Fruit fly (Drosophila melanogaster): ENCODE results near the gene Rh4.

DNA sequence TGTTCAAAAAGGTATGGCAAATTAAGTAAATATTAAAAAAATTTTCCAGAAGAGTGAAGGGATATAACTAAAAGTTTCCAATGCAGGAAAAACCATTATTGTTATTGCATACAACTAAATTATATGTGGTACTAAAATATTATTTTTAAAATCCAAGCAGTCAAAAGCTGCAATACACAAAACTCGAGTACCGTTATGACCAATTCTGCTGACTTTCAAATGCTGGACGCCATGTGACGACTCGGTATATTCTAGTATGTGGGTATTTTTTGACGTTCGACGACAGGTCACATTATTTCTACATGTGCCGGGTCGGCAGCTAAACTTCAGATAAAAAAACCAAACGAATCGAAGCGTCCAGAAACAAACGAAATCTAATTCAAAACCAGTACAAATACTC is 54.2 kb downstream of the Rh4 start:
- TF ChIP-seq toe (GFP tag; optimal IDR thresholded peaks at IDR 0.05) = no peak
- no peak for TF ChIP-seq CG7045 (GFP tag; optimal IDR thresholded peaks at IDR 0.05)
- peak; percentile 97 for TF ChIP-seq ovo (GFP tag; optimal IDR thresholded peaks at IDR 0.05)
- TF ChIP-seq CG11617 (GFP tag; optimal IDR thresholded peaks at IDR 0.05) = no peak
- no peak for TF ChIP-seq CG12768 (GFP tag; optimal IDR thresholded peaks at IDR 0.05)
- no peak for TF ChIP-seq cic (GFP tag; optimal IDR thresholded peaks at IDR 0.05)
- peak; percentile 99 for TF ChIP-seq Mnt (GFP tag; optimal IDR thresholded peaks at IDR 0.05)
- no peak for TF ChIP-seq CG33017 (tag; optimal IDR thresholded peaks at IDR 0.05)
- no peak for TF ChIP-seq Clk (GFP tag; optimal IDR thresholded peaks at IDR 0.05)
- peak; percentile 2 for TF ChIP-seq CG1620 (GFP tag; optimal IDR thresholded peaks at IDR 0.05)
- TF ChIP-seq bab1 (GFP tag; optimal IDR thresholded peaks at IDR 0.05) = peak; percentile 9

Measured in whole organism, adult.